Fruit fly (Drosophila melanogaster) whole organism, embryonic: ENCODE data around the gene Fam92.
A peak's percentile ranks its signal among the peaks of the same experiment; 100 is the strongest.

Experiments used
- Antp ChIP-seq: fragments of 200-800 bp; sonication (Bioruptor generic); optimal IDR thresholded peaks from 3 replicates; lab custom pipeline; 2016; ENCODE audit warnings: missing biosample characterization, missing genetic modification characterization
- Bdp1 ChIP-seq: fragments of 200-800 bp; sonication (Bioruptor generic); optimal IDR thresholded peaks from 3 replicates; lab custom pipeline; 2016; ENCODE audit warnings: missing biosample characterization, missing genetic modification characterization
- CG10321 ChIP-seq: fragments of 200-800 bp; sonication (Bioruptor generic); IDR thresholded peaks from 2 replicates; pipeline ENCODE4 v1.3.6; 2022; ENCODE audit warnings: missing biosample characterization, missing genetic modification characterization
- CG11085 ChIP-seq: fragments of 200-800 bp; sonication (Bioruptor generic); IDR thresholded peaks from 2 replicates; pipeline ENCODE4 v1.3.6; 2022; ENCODE audit warnings: missing biosample characterization, missing genetic modification characterization
- CG15269 ChIP-seq: fragments of 200-800 bp; sonication (Bioruptor generic); optimal IDR thresholded peaks from 2 replicates; lab custom pipeline; 2018; ENCODE audit warnings: missing biosample characterization, mild to moderate bottlenecking, missing genetic modification characterization, moderate library complexity
- CG2129 ChIP-seq: fragments of 200-800 bp; sonication (Bioruptor generic); IDR thresholded peaks from 2 replicates; pipeline ENCODE4 v1.3.6; 2022; ENCODE audit warnings: missing biosample characterization, missing genetic modification characterization; ENCODE audit not compliant: partially characterized antibody
- CG2199 ChIP-seq: fragments of 200-800 bp; sonication (Bioruptor generic); IDR thresholded peaks from 3 replicates; pipeline ENCODE4 v1.3.6; 2022; ENCODE audit warnings: missing biosample characterization, missing genetic modification characterization
- CG3726 ChIP-seq: fragments of 200-800 bp; sonication (Bioruptor generic); IDR thresholded peaks from 3 replicates; pipeline ENCODE4, ENCODE4 v1.3.6; 2022; ENCODE audit warnings: missing biosample characterization, missing genetic modification characterization
- CG3847 ChIP-seq: fragments of 200-800 bp; sonication (Bioruptor generic); IDR thresholded peaks from 2 replicates; pipeline ENCODE4 v1.3.6; 2022; ENCODE audit warnings: missing biosample characterization, missing genetic modification characterization
- CG6791 ChIP-seq: fragments of 200-800 bp; sonication (Bioruptor generic); IDR thresholded peaks from 3 replicates; pipeline ENCODE4 v1.3.6; 2022; ENCODE audit warnings: missing biosample characterization, missing genetic modification characterization; ENCODE audit not compliant: partially characterized antibody
- CG8478 ChIP-seq: fragments of >200 bp; optimal IDR thresholded peaks from 2 replicates; lab custom pipeline; 2018
- CG8924 ChIP-seq: fragments of 200-800 bp; optimal IDR thresholded peaks from 3 replicates; lab custom pipeline; 2019; ENCODE audit warnings: missing biosample characterization, mild to moderate bottlenecking, missing genetic modification characterization, moderate library complexity
- CG9932 ChIP-seq: fragments of 200-800 bp; sonication (Bioruptor generic); IDR thresholded peaks from 2 replicates; pipeline ENCODE4 v1.3.6; 2022; ENCODE audit warnings: missing biosample characterization, missing genetic modification characterization
- Chrac-16 ChIP-seq: fragments of 200-800 bp; sonication (Bioruptor generic); optimal IDR thresholded peaks from 3 replicates; lab custom pipeline; 2016; ENCODE audit warnings: missing biosample characterization, missing genetic modification characterization
- E2f2 ChIP-seq: fragments of 200-800 bp; sonication (Bioruptor generic); IDR thresholded peaks from 2 replicates; pipeline ENCODE4 v1.3.6; 2022; ENCODE audit warnings: missing biosample characterization, missing genetic modification characterization
- H15 ChIP-seq: fragments of 200-800 bp; sonication (Bioruptor generic); IDR thresholded peaks from 3 replicates; pipeline ENCODE4 v1.3.6; 2022; ENCODE audit warnings: missing biosample characterization, missing genetic modification characterization
- HmgD ChIP-seq: fragments of 200-800 bp; sonication (Bioruptor generic); optimal IDR thresholded peaks from 3 replicates; lab custom pipeline; 2016; ENCODE audit warnings: missing biosample characterization, missing genetic modification characterization
- Hmr ChIP-seq: fragments of 200-800 bp; sonication (Bioruptor generic); optimal IDR thresholded peaks from 3 replicates; lab custom pipeline; 2017; ENCODE audit warnings: mild to moderate bottlenecking, missing biosample characterization, missing genetic modification reagents, missing genetic modification characterization
- MBD-R2 ChIP-seq: fragments of 200-800 bp; sonication (Bioruptor generic); IDR thresholded peaks from 2 replicates; pipeline ENCODE4 v1.3.6; 2022; ENCODE audit warnings: missing biosample characterization, missing genetic modification characterization
- Mad ChIP-seq: fragments of 200-800 bp; sonication (Bioruptor generic); optimal IDR thresholded peaks from 2 replicates; lab custom pipeline; 2016; ENCODE audit warnings: missing biosample characterization, missing genetic modification characterization
- Med ChIP-seq: fragments of 200-800 bp; sonication (Bioruptor generic); peaks from one replicate; lab custom pipeline; 2016; ENCODE audit warnings: missing biosample characterization, missing genetic modification characterization, mild to moderate bottlenecking, inconsistent platforms, moderate library complexity
- Myb ChIP-seq: fragments of 200-800 bp; sonication (Bioruptor generic); optimal IDR thresholded peaks from 2 replicates; lab custom pipeline; 2016; ENCODE audit warnings: missing biosample characterization, missing genetic modification characterization
- NFAT ChIP-seq: fragments of 200-800 bp; sonication (Bioruptor generic); IDR thresholded peaks from 2 replicates; pipeline ENCODE4 v1.3.6; 2022; ENCODE audit warnings: missing biosample characterization, missing genetic modification characterization
- NK7.1 ChIP-seq: fragments of 200-800 bp; sonication (Bioruptor generic); optimal IDR thresholded peaks from 3 replicates; lab custom pipeline; 2016; ENCODE audit warnings: missing biosample characterization, missing genetic modification characterization
- Nf-YC ChIP-seq: fragments of 200-800 bp; optimal IDR thresholded peaks from 3 replicates; lab custom pipeline; 2019; ENCODE audit warnings: missing biosample characterization, mild to moderate bottlenecking, missing genetic modification characterization, moderate library complexity
- Scr ChIP-seq: fragments of 200-800 bp; sonication (Bioruptor generic); IDR thresholded peaks from 2 replicates; pipeline ENCODE4 v1.3.6; 2022; ENCODE audit warnings: missing biosample characterization, missing genetic modification characterization; ENCODE audit not compliant: partially characterized antibody
- ac ChIP-seq: fragments of 200-800 bp; sonication (Bioruptor generic); optimal IDR thresholded peaks from 3 replicates; lab custom pipeline; 2017; ENCODE audit warnings: missing biosample characterization, mild to moderate bottlenecking, missing genetic modification characterization
- cas ChIP-seq: fragments of 200-800 bp; sonication (Bioruptor generic); IDR thresholded peaks from 2 replicates; pipeline ENCODE4 v1.3.6; 2022; ENCODE audit warnings: missing biosample characterization, missing genetic modification characterization
- chif ChIP-seq, 2 experiments: fragments of 200-800 bp; sonication (Bioruptor generic); optimal IDR thresholded peaks; 3 replicates each; lab custom pipeline; 2016; ENCODE audit warnings: missing biosample characterization in 2 of 2, missing genetic modification characterization in 2 of 2
- ci ChIP-seq: fragments of 200-800 bp; sonication (Bioruptor generic); IDR thresholded peaks from 3 replicates; pipeline ENCODE4 v1.3.6; 2022; ENCODE audit warnings: missing biosample characterization, missing genetic modification characterization
- her ChIP-seq: fragments of 200-800 bp; sonication (Bioruptor generic); optimal IDR thresholded peaks from 2 replicates; lab custom pipeline; 2016; ENCODE audit warnings: missing biosample characterization, missing genetic modification characterization
- kah ChIP-seq: fragments of 200-800 bp; sonication (Bioruptor generic); optimal IDR thresholded peaks from 2 replicates; lab custom pipeline; 2018; ENCODE audit warnings: missing biosample characterization, mild to moderate bottlenecking, missing genetic modification characterization
- klu ChIP-seq: fragments of 200-800 bp; sonication (Bioruptor generic); IDR thresholded peaks from 2 replicates; pipeline ENCODE4 v1.3.6; 2022; ENCODE audit warnings: missing biosample characterization, missing genetic modification characterization
- knrl ChIP-seq: fragments of 200-800 bp; sonication (Bioruptor generic); IDR thresholded peaks from 3 replicates; pipeline ENCODE4 v1.3.6; 2022; ENCODE audit warnings: missing biosample characterization, missing genetic modification characterization; ENCODE audit not compliant: partially characterized antibody
- lab ChIP-seq: fragments of 200-800 bp; sonication (Bioruptor generic); optimal IDR thresholded peaks from 3 replicates; lab custom pipeline; 2017; ENCODE audit warnings: missing biosample characterization, missing genetic modification characterization, mild to moderate bottlenecking, moderate library complexity, missing genetic modification reagents
- mirr ChIP-seq: fragments of 200-800 bp; sonication (Bioruptor generic); optimal IDR thresholded peaks from 3 replicates; lab custom pipeline; 2018; ENCODE audit warnings: missing biosample characterization, mild to moderate bottlenecking, missing genetic modification characterization
- peb ChIP-seq: fragments of 200-800 bp; sonication (Bioruptor generic); IDR thresholded peaks from 2 replicates; pipeline ENCODE4 v1.3.6; 2022; ENCODE audit warnings: missing biosample characterization, missing genetic modification characterization
- prd ChIP-seq, 3 experiments: fragments of >200 bp in 2 of 3; fragments of 200-800 bp in 1 of 3; sonication (Bioruptor generic) in 1 of 3; optimal IDR thresholded peaks in 2 of 3; IDR thresholded peaks in 1 of 3; 2 replicates in 2 of 3; 3 replicates in 1 of 3; pipeline versions ENCODE4 v1.3.6 to Lab custom; 2017 to 2022; ENCODE audit warnings: missing biosample characterization in 1 of 3, missing genetic modification characterization in 1 of 3
- sens ChIP-seq: fragments of 200-800 bp; sonication (Bioruptor generic); peaks from one replicate; lab custom pipeline; 2016; ENCODE audit warnings: missing biosample characterization, missing genetic modification characterization
- stwl ChIP-seq: fragments of 200-800 bp; sonication (Bioruptor generic); optimal IDR thresholded peaks from 3 replicates; lab custom pipeline; 2018; ENCODE audit warnings: missing biosample characterization, mild to moderate bottlenecking, missing genetic modification characterization, moderate library complexity
- wek ChIP-seq: fragments of 200-800 bp; sonication (Bioruptor generic); optimal IDR thresholded peaks from 3 replicates; lab custom pipeline; 2018; ENCODE audit warnings: missing biosample characterization, mild to moderate bottlenecking, missing genetic modification characterization, moderate library complexity
- zf30C ChIP-seq: fragments of 200-800 bp; sonication (Bioruptor generic); optimal IDR thresholded peaks from 3 replicates; lab custom pipeline; 2018; ENCODE audit warnings: missing biosample characterization, mild to moderate bottlenecking, missing genetic modification characterization
- zfh1 ChIP-seq: fragments of 200-800 bp; sonication (Bioruptor generic); IDR thresholded peaks from 3 replicates; pipeline ENCODE4 v1.3.6; 2022; ENCODE audit warnings: missing biosample characterization, missing genetic modification characterization
- zfh2 ChIP-seq: fragments of 200-800 bp; sonication (Bioruptor generic); optimal IDR thresholded peaks from 2 replicates; lab custom pipeline; 2016; ENCODE audit warnings: missing biosample characterization, missing genetic modification characterization

Gene Fam92

dm6 chr2L:12457201-12457600 lies 32.5 kb downstream of the Fam92 start (continued):
- TF ChIP-seq E2f2 (GFP tag; lab: Robert Waterston, UW) = peak; percentile 24; the same call in 1 of the 2 replicates
- no peak for TF ChIP-seq kah (GFP tag; lab: Kevin White, UChicago)
- peak; percentile 25 for TF ChIP-seq stwl (tag; lab: Kevin White, UChicago)
- TF ChIP-seq prd (optimal IDR thresholded peaks at IDR 0.05; lab: Kevin White, UChicago) = no peak
- TF ChIP-seq prd (GFP tag; IDR thresholded peaks at IDR 0.05; lab: Robert Waterston, UW) = no peak
- peak; percentile 28 for TF ChIP-seq Nf-YC (tag; lab: Kevin White, UChicago)
- TF ChIP-seq Hmr (GFP tag; lab: Kevin White, UChicago) = peak; percentile 20
- TF ChIP-seq lab = peak; percentile 22
- peak; percentile 48 for TF ChIP-seq CG8924 (tag; lab: Kevin White, UChicago)
- TF ChIP-seq Scr (GFP tag; lab: Robert Waterston, UW) = 0 out of 2 replicates have a peak, but pooled peaks have one; percentile 12
- no peak for TF ChIP-seq CG15269 (tag; lab: Kevin White, UChicago)
- peak; percentile 6 for TF ChIP-seq CG8478
- TF ChIP-seq wek (GFP tag; lab: Kevin White, UChicago) = peak; percentile 36
- peak; percentile 11 for TF ChIP-seq mirr (GFP tag; lab: Kevin White, UChicago)
- no peak for TF ChIP-seq zf30C

dm6 chr2L:12457715-12458114 lies 33.0 kb downstream of the Fam92 start:
- TF ChIP-seq ac (GFP tag; lab: Kevin White, UChicago) = peak; percentile 98
- peak; percentile 33; the same call in 1 of the 3 replicates for TF ChIP-seq CG6791 (GFP tag; lab: Robert Waterston, UW)
- 0 out of 2 replicates have a peak, but pooled peaks have one; percentile 37 for TF ChIP-seq CG9932 (GFP tag; lab: Robert Waterston, UW)
- peak; percentile 19; the same call in 1 of the 3 replicates for TF ChIP-seq zfh1 (GFP tag; lab: Robert Waterston, UW)
- TF ChIP-seq Mad (GFP tag; lab: Kevin White, UChicago) = peak; percentile 9
- TF ChIP-seq klu = 0 out of 2 replicates have a peak, but pooled peaks have one; percentile 21
- TF ChIP-seq NFAT (GFP tag; lab: Robert Waterston, UW) = 0 out of 2 replicates have a peak, but pooled peaks have one; percentile 6
- no peak for TF ChIP-seq NK7.1 (GFP tag; lab: Kevin White, UChicago)
- TF ChIP-seq Bdp1 (GFP tag; lab: Kevin White, UChicago) = no peak
- TF ChIP-seq Myb (GFP tag; lab: Kevin White, UChicago) = peak; percentile 1
- TF ChIP-seq Chrac-16 (GFP tag; lab: Kevin White, UChicago) = no peak
- TF ChIP-seq H15 (GFP tag; lab: Robert Waterston, UW) = peak; percentile 33; the same call in 1 of the 3 replicates
- 0 out of 2 replicates have a peak, but pooled peaks have one; percentile 19 for TF ChIP-seq CG11085 (GFP tag; lab: Robert Waterston, UW)
- TF ChIP-seq Antp (GFP tag; lab: Kevin White, UChicago) = no peak
- TF ChIP-seq sens (GFP tag; lab: Kevin White, UChicago) = peak; percentile 32
- 0 out of 2 replicates have a peak, but pooled peaks have one; percentile 8 for TF ChIP-seq cas (GFP tag; lab: Robert Waterston, UW)
- TF ChIP-seq MBD-R2 (GFP tag; lab: Robert Waterston, UW) = 0 out of 2 replicates have a peak, but pooled peaks have one; percentile 6
- 0 out of 2 replicates have a peak, but pooled peaks have one; percentile 4 for TF ChIP-seq CG10321 (GFP tag; lab: Robert Waterston, UW)
- TF ChIP-seq CG2129 (GFP tag; lab: Robert Waterston, UW) = no peak
- peak; percentile 65 for TF ChIP-seq Med (GFP tag; lab: Kevin White, UChicago)
- TF ChIP-seq CG3847 (GFP tag; lab: Robert Waterston, UW) = 0 out of 2 replicates have a peak, but pooled peaks have one; percentile 10
- no peak for TF ChIP-seq knrl
- peak; percentile 9 for TF ChIP-seq HmgD (GFP tag; lab: Kevin White, UChicago)
- TF ChIP-seq chif (GFP tag; optimal IDR thresholded peaks at IDR 0.05; lab: Kevin White, UChicago) = peak in 1 of 2 experiments; percentile 1
- peak; percentile 6 for TF ChIP-seq her
- 0 out of 2 replicates have a peak, but pooled peaks have one; percentile 5 for TF ChIP-seq peb (GFP tag; lab: Robert Waterston, UW)
- TF ChIP-seq CG2199 (GFP tag; lab: Robert Waterston, UW) = 0 out of 3 replicates have a peak, but pooled peaks have one; percentile 25
- TF ChIP-seq zfh2 = no peak
- 0 out of 3 replicates have a peak, but pooled peaks have one; percentile 37 for TF ChIP-seq ci
- TF ChIP-seq CG3726 (GFP tag; lab: Robert Waterston, UW) = 0 out of 3 replicates have a peak, but pooled peaks have one; percentile 35
